Fruit fly (Drosophila melanogaster): ENCODE data around the gene sofe.
A peak's percentile ranks its signal among the peaks of the same experiment; 100 is the strongest.

sofe gene

dm6 chrX:10899232-10899631 is 42.0 kb upstream of the sofe start, which contains the start of gene CG1582 (continued):
- TF ChIP-seq tgo (GFP tag; IDR thresholded peaks at IDR 0.05) = no peak
- no peak for TF ChIP-seq CkIIα-i1 (GFP tag; IDR thresholded peaks at IDR 0.05)
- TF ChIP-seq CG9437 (GFP tag; optimal IDR thresholded peaks at IDR 0.05) = peak; percentile 44
- TF ChIP-seq Aef1 (GFP tag; IDR thresholded peaks at IDR 0.05) = no peak
- TF ChIP-seq klu (GFP tag; IDR thresholded peaks at IDR 0.05) = no peak
- TF ChIP-seq Sry-β (GFP tag; optimal IDR thresholded peaks at IDR 0.05) = peak; percentile 98
- no peak for TF ChIP-seq Drgx (GFP tag; IDR thresholded peaks at IDR 0.05)
- TF ChIP-seq ham (GFP tag; IDR thresholded peaks at IDR 0.05) = no peak
- TF ChIP-seq pum (GFP tag; optimal IDR thresholded peaks at IDR 0.05) = no peak
- no peak for TF ChIP-seq ftz-f1 (GFP tag; optimal IDR thresholded peaks at IDR 0.05)
- TF ChIP-seq CG8944 (GFP tag; optimal IDR thresholded peaks at IDR 0.05) = no peak
- no peak for TF ChIP-seq CG33213 (GFP tag; optimal IDR thresholded peaks at IDR 0.05)
- TF ChIP-seq CG5180 (GFP tag; optimal IDR thresholded peaks at IDR 0.05) = no peak
- TF ChIP-seq CG10462 (GFP tag; optimal IDR thresholded peaks at IDR 0.05) = no peak
- no peak for TF ChIP-seq seq (GFP tag; IDR thresholded peaks at IDR 0.05)
- no peak for TF ChIP-seq CG10654 (GFP tag; optimal IDR thresholded peaks at IDR 0.05)
- TF ChIP-seq NFAT (GFP tag; IDR thresholded peaks at IDR 0.05) = no peak
- peak; percentile 79 for TF ChIP-seq CG9797 (GFP tag; optimal IDR thresholded peaks at IDR 0.05)
- TF ChIP-seq ranshi (GFP tag; IDR thresholded peaks at IDR 0.05) = no peak
- TF ChIP-seq yki (optimal IDR thresholded peaks at IDR 0.05) = no peak
- no peak for TF ChIP-seq CG17359 (tag; optimal IDR thresholded peaks at IDR 0.05)
- no peak for TF ChIP-seq Jarid2 (GFP tag; optimal IDR thresholded peaks at IDR 0.05)
- no peak for TF ChIP-seq crc (GFP tag; optimal IDR thresholded peaks at IDR 0.05)
- no peak for TF ChIP-seq luna (GFP tag; optimal IDR thresholded peaks at IDR 0.05)
- no peak for TF ChIP-seq CG15073 (GFP tag; optimal IDR thresholded peaks at IDR 0.05)
- peak; percentile 19; the same call in 1 of the 2 replicates for TF ChIP-seq CG6689 (GFP tag; IDR thresholded peaks at IDR 0.05)
- peak; percentile 63 for TF ChIP-seq CoRest (tag; optimal IDR thresholded peaks at IDR 0.05)
- no peak for TF ChIP-seq ssp (GFP tag; IDR thresholded peaks at IDR 0.05)
- TF ChIP-seq D (optimal IDR thresholded peaks at IDR 0.05) = no peak
- TF ChIP-seq D (GFP tag; optimal IDR thresholded peaks at IDR 0.05) = no peak
- TF ChIP-seq CG12942 (GFP tag; optimal IDR thresholded peaks at IDR 0.05) = no peak
- TF ChIP-seq CG32767 (GFP tag; IDR thresholded peaks at IDR 0.05) = no peak
- no peak for TF ChIP-seq prd (optimal IDR thresholded peaks at IDR 0.05)
- 0 out of 3 replicates have a peak, but pooled peaks have one; percentile 25 for TF ChIP-seq prd (GFP tag; IDR thresholded peaks at IDR 0.05)
- TF ChIP-seq CG18476 (GFP tag; optimal IDR thresholded peaks at IDR 0.05) = no peak
- TF ChIP-seq H15 (GFP tag; IDR thresholded peaks at IDR 0.05) = no peak
- TF ChIP-seq CG3163 (GFP tag; optimal IDR thresholded peaks at IDR 0.05) = no peak
- TF ChIP-seq E2f2 (GFP tag; IDR thresholded peaks at IDR 0.05) = peak; percentile 83
- TF ChIP-seq Hmr (GFP tag; optimal IDR thresholded peaks at IDR 0.05) = no peak
- peak; percentile 34 for TF ChIP-seq CG12659 (GFP tag; optimal IDR thresholded peaks at IDR 0.05)
- TF ChIP-seq vfl (GFP tag; optimal IDR thresholded peaks at IDR 0.05) = no peak
- TF ChIP-seq aop (GFP tag; IDR thresholded peaks at IDR 0.05) = no peak
- TF ChIP-seq CG6272 (GFP tag; IDR thresholded peaks at IDR 0.05) = no peak
- no peak for TF ChIP-seq Hey (tag; optimal IDR thresholded peaks at IDR 0.05)
- no peak for TF ChIP-seq h (optimal IDR thresholded peaks at IDR 0.05)
- TF ChIP-seq crol (GFP tag; IDR thresholded peaks at IDR 0.05) = no peak
- TF ChIP-seq CG2678 (tag; optimal IDR thresholded peaks at IDR 0.05) = no peak
- TF ChIP-seq CG13894 (tag; optimal IDR thresholded peaks at IDR 0.05) = no peak
- no peak for TF ChIP-seq Hr51 (GFP tag; optimal IDR thresholded peaks at IDR 0.05)
- no peak for TF ChIP-seq CG13296 (GFP tag; optimal IDR thresholded peaks at IDR 0.05)
- TF ChIP-seq CG1233 (GFP tag; optimal IDR thresholded peaks at IDR 0.05) = no peak
- TF ChIP-seq mirr (GFP tag; optimal IDR thresholded peaks at IDR 0.05) = no peak
- no peak for TF ChIP-seq ab (GFP tag; optimal IDR thresholded peaks at IDR 0.05)
- TF ChIP-seq btn (GFP tag; optimal IDR thresholded peaks at IDR 0.05) = no peak
